Worm (Caenorhabditis elegans) whole organism, midembryonic: ENCODE results near the gene F08B12.4.

Experiments used
- T22C8.4 ChIP-seq: fragments of 200-800 bp; sonication (Bioruptor generic); IDR thresholded peaks from 2 replicates; pipeline ENCODE4 v1.3.6; 2022; ENCODE audit warnings: missing genetic modification characterization, missing compliant biosample characterization
- cog-1 ChIP-seq: sonication (generic microtip); optimal IDR thresholded peaks from 2 replicates; lab custom pipeline; 2016; ENCODE audit warnings: missing genetic modification characterization, missing compliant biosample characterization
- flt-1 ChIP-seq: fragments of 200-800 bp; sonication (Bioruptor generic); IDR thresholded peaks from 2 replicates; pipeline ENCODE4 v1.3.6; 2022; ENCODE audit warnings: missing genetic modification characterization, missing compliant biosample characterization
- klf-2 ChIP-seq: fragments of 200-800 bp; sonication (Bioruptor generic); conservative IDR thresholded peaks from 2 replicates; pipeline ENCODE4 v1.3.6; 2022; ENCODE audit warnings: missing genetic modification reagents, missing genetic modification characterization, missing compliant biosample characterization
- med-1 ChIP-seq: sonication (generic microtip); optimal IDR thresholded peaks from 2 replicates; lab custom pipeline; 2017; ENCODE audit warnings: missing genetic modification characterization, mild to moderate bottlenecking, missing compliant biosample characterization, antibody characterized with exemption, missing genetic modification reagents; ENCODE audit not compliant: insufficient read depth
- ref-1 ChIP-seq: fragments of 200-800 bp; sonication (Bioruptor generic); conservative IDR thresholded peaks from 2 replicates; pipeline ENCODE4 v1.3.6; 2022; ENCODE audit warnings: missing genetic modification reagents, missing genetic modification characterization, missing compliant biosample characterization
- ztf-23 ChIP-seq: fragments of 200-800 bp; sonication (Bioruptor generic); IDR thresholded peaks from 2 replicates; pipeline ENCODE4 v1.3.6; 2022; ENCODE audit warnings: missing genetic modification reagents, missing genetic modification characterization, missing compliant biosample characterization
- ztf-29 ChIP-seq: fragments of 200-800 bp; sonication (Bioruptor generic); IDR thresholded peaks from 2 replicates; pipeline ENCODE4 v1.3.6; 2022; ENCODE audit warnings: missing genetic modification reagents, missing genetic modification characterization, missing compliant biosample characterization

DNA sequence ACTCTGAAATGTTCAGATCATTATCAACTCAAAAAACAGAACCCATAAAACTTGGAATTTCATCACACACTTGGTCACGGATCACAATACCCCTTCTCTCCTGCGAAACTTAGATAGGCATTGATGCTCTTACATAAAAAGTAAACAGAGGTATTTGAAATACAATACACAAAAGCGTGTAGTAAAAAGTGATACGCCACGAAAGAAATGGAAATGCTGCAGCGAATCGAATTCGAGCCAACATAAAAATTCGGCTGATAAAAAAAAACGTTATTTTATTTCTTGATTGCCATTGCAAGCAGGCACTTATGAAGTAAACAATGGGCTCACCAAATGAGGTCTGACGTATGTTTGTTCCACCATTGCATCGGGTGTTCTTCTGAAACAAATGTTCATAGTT, 19.1 kb upstream of the F08B12.4 start:
- TF ChIP-seq flt-1 (GFP tag; lab: Robert Waterston, UW) (no peak), ref-1 (GFP tag; lab: Robert Waterston, UW) (no peak), klf-2 (GFP tag; lab: Robert Waterston, UW) (no peak), T22C8.4 (GFP tag; lab: Robert Waterston, UW) (no peak), cog-1 (tag; lab: Kevin White, UChicago) (no peak), ztf-23 (GFP tag; lab: Robert Waterston, UW) (no peak), med-1 (GFP tag; lab: Kevin White, UChicago) (no peak), ztf-29 (GFP tag; lab: Robert Waterston, UW) (no peak)
